Fruit fly (Drosophila melanogaster): ENCODE measurements around the gene CG43219.

DNA sequence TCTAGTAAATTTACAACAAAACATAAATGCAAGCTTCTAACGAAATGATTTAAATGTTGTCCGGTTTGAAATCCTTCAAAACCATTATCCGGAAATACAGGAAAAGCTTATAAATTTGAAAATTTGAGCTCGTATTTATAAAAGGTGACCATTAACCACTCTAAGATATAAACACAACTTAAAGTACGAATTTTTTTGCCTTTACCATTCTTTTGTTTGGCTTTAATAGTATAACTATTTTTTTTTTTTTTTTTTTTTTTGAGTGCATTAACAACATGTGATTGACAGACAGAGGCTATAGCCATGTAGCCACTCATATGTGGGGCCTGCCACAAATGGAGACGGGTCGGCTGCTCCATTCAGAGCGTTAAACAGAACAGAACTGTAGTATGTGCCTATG lies 23.2 kb downstream of the CG43219 start:
- no peak for TF ChIP-seq Myc (optimal IDR thresholded peaks at IDR 0.05)
- TF ChIP-seq insv (optimal IDR thresholded peaks at IDR 0.05): no peak
